Worm (Caenorhabditis elegans) whole organism, mixed stage, embryonic: Measurements from ENCODE around the gene M163.22.

Source experiments
- blmp-1 ChIP-seq: fragments of 150-350 bp; optimal IDR thresholded peaks from 2 replicates; lab custom pipeline; 2014; ENCODE audit warnings: missing biosample characterization, missing genetic modification characterization
- ceh-83 ChIP-seq: fragments of 200-800 bp; sonication (Bioruptor generic); optimal IDR thresholded peaks from 2 replicates; lab custom pipeline; 2018; ENCODE audit warnings: mild to moderate bottlenecking, missing genetic modification characterization, missing compliant biosample characterization
- ces-1 ChIP-seq: fragments of 150-350 bp; optimal IDR thresholded peaks from 2 replicates; lab custom pipeline; 2014; ENCODE audit warnings: missing biosample characterization, missing genetic modification reagents, missing genetic modification characterization
- elt-3 ChIP-seq: fragments of 150-350 bp; optimal IDR thresholded peaks from 2 replicates; lab custom pipeline; 2014; ENCODE audit warnings: missing biosample characterization, missing genetic modification characterization
- hlh-1 ChIP-seq: fragments of 150-350 bp; optimal IDR thresholded peaks from 2 replicates; lab custom pipeline; 2014; ENCODE audit warnings: missing biosample characterization, missing genetic modification reagents, missing genetic modification characterization
- lsy-2 ChIP-seq: fragments of 150-350 bp; optimal IDR thresholded peaks from 2 replicates; lab custom pipeline; 2014; ENCODE audit warnings: missing biosample characterization, missing genetic modification characterization
- mab-5 ChIP-seq: fragments of 150-350 bp; optimal IDR thresholded peaks from 2 replicates; lab custom pipeline; 2014; ENCODE audit warnings: missing biosample characterization, missing genetic modification characterization
- mep-1 ChIP-seq: fragments of 150-350 bp; optimal IDR thresholded peaks from 2 replicates; lab custom pipeline; 2017; ENCODE audit warnings: missing biosample characterization, missing genetic modification reagents, missing genetic modification characterization, inconsistent platforms
- nhr-12 ChIP-seq: fragments of 150-350 bp; optimal IDR thresholded peaks from 2 replicates; lab custom pipeline; 2014; ENCODE audit warnings: missing biosample characterization, missing genetic modification characterization
- pha-4 ChIP-seq: fragments of 150-350 bp; optimal IDR thresholded peaks from 2 replicates; lab custom pipeline; 2018; ENCODE audit warnings: missing biosample characterization, missing genetic modification reagents, missing genetic modification characterization
- sem-2 ChIP-seq: fragments of 200-800 bp; sonication (Bioruptor generic); optimal IDR thresholded peaks from 2 replicates; lab custom pipeline; 2018; ENCODE audit warnings: mild to moderate bottlenecking, missing genetic modification characterization, missing compliant biosample characterization
- snpc-4 ChIP-seq: fragments of 150-350 bp; optimal IDR thresholded peaks from 2 replicates; lab custom pipeline; 2014; ENCODE audit warnings: missing biosample characterization, missing genetic modification characterization
- unc-39 ChIP-seq: fragments of 150-350 bp; optimal IDR thresholded peaks from 2 replicates; lab custom pipeline; 2014; ENCODE audit warnings: missing biosample characterization, missing genetic modification characterization
- unc-62 ChIP-seq: fragments of 150-350 bp; optimal IDR thresholded peaks from 2 replicates; lab custom pipeline; 2014; ENCODE audit warnings: missing biosample characterization, missing genetic modification reagents, missing genetic modification characterization

ce11 chrX:14478743-14479428, 13.2 kb downstream of the M163.22 start, which contains the start of gene M163.11:
- TF ChIP-seq blmp-1 (no peak), mep-1 (no peak), ceh-83 (GFP tag; lab: Kevin White, UChicago) (no peak), nhr-12 (tag; lab: Kevin White, UChicago) (no peak), pha-4 (tag; lab: Kevin White, UChicago) (no peak), unc-62 (no peak), elt-3 (no peak), unc-39 (no peak), lsy-2 (tag; lab: Kevin White, UChicago) (no peak), ces-1 (GFP tag; lab: Kevin White, UChicago) (no peak), snpc-4 (tag; lab: Kevin White, UChicago) (no peak), hlh-1 (tag; lab: Kevin White, UChicago) (no peak), sem-2 (GFP tag; lab: Kevin White, UChicago) (no peak), mab-5 (tag; lab: Kevin White, UChicago) (no peak)
